Fruit fly (Drosophila melanogaster): ENCODE results near the gene Sfp79B.

- TF ChIP-seq Snoo (tag; optimal IDR thresholded peaks at IDR 0.05) (no peak), Pif1A (GFP tag; optimal IDR thresholded peaks at IDR 0.05) (no peak), CG4496 (GFP tag; IDR thresholded peaks at IDR 0.05) (0 out of 3 replicates have a peak, but pooled peaks have one; percentile 26), CG13204 (GFP tag; optimal IDR thresholded peaks at IDR 0.05) (no peak), CG10348 (GFP tag; IDR thresholded peaks at IDR 0.05) (no peak), Ets98B (GFP tag; IDR thresholded peaks at IDR 0.05) (peak; percentile 13; the same call in 1 of the 2 replicates), CG12605 (GFP tag; IDR thresholded peaks at IDR 0.05) (no peak)
Observed at dm6 chr3L:22074347-22074971, 5.7 kb upstream of the Sfp79B start, which contains the start of gene CG7133.

Measured in whole organism, pupa.